Worm (Caenorhabditis elegans): ENCODE measurements around the gene Y81G3A.1.

DNA sequence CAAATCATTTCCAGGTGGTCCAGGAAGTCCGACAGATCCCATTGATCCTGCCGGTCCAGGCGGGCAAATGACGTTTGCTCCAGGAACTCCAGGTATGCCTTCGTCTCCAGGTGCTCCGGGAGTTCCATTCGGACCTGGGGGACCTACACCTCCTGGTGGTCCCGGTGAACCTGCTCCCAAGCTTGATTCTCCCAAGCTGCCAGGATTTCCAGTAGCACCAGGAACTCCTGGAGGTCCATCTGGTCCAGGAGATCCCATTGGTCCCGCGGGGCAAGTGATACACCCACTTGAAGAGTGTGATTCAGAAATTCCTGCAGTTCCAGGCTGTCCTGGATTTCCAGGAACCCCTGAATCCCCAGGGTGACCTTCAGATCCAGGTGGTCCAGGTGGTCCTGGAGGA is 12.6 kb upstream of the Y81G3A.1 start:
- TF ChIP-seq fos-1 (tag; optimal IDR thresholded peaks at IDR 0.05) = no peak
- no peak for TF ChIP-seq unc-62 (GFP tag; optimal IDR thresholded peaks at IDR 0.05 in 1 of 2)
- TF ChIP-seq unc-62 (tag; optimal IDR thresholded peaks at IDR 0.05) = no peak
- TF ChIP-seq daf-16 (GFP tag; optimal IDR thresholded peaks at IDR 0.05) = no peak
- no peak for TF ChIP-seq daf-16 (tag; optimal IDR thresholded peaks at IDR 0.05)
- no peak for TF ChIP-seq R02D3.7 (tag; optimal IDR thresholded peaks at IDR 0.05)
- TF ChIP-seq pha-4 (GFP tag; IDR thresholded peaks at IDR 0.05) = no peak
- TF ChIP-seq pha-4 (tag; optimal IDR thresholded peaks at IDR 0.05) = no peak
- no peak for TF ChIP-seq vab-7 (GFP tag; IDR thresholded peaks at IDR 0.05)
